Fruit fly (Drosophila melanogaster) Kc167 (cell line): ENCODE measurements around the gene CG10470.

Experiments
- Myc ChIP-seq: fragments of >200 bp; optimal IDR thresholded peaks from 2 replicates; lab custom pipeline; 2017; ENCODE audit warnings: missing external identifiers
- Sin3A ChIP-seq: fragments of >200 bp; optimal IDR thresholded peaks from 2 replicates; lab custom pipeline; 2018; ENCODE audit warnings: missing external identifiers
- h ChIP-seq: fragments of >200 bp; optimal IDR thresholded peaks from 3 replicates; lab custom pipeline; 2018; ENCODE audit warnings: missing external identifiers
- insv ChIP-seq: fragments of >200 bp; optimal IDR thresholded peaks from 3 replicates; lab custom pipeline; 2018; ENCODE audit warnings: missing external identifiers
- psq ChIP-seq: fragments of >200 bp; optimal IDR thresholded peaks from 2 replicates; lab custom pipeline; 2017; ENCODE audit warnings: missing external identifiers
- ttk ChIP-seq: sonication (Bioruptor generic); optimal IDR thresholded peaks from 2 replicates; lab custom pipeline; 2017; ENCODE audit warnings: missing external identifiers

CG10470 gene

DNA sequence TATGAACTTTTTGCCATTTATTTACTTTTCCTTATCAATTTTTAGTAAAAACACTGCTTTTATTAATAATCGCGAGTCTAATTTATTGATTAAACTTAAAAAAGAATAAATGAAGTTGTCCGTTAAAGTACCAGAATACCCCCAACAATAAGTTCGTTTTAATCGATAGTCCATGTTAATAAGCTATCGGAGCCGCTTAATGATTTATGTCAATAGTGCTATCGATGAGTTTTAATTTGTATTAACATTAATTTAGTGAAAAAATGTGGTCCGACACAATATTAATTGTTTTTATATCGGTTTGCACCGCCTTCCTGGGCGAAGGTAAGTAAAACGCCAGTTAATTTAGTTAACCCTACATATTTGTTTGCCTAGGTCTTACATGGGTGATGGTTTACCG, at the start of gene CG10470:
Gene CG10470 (plus strand): TSS at position 165 of the 400 bp plus-strand sequence.
- no peak for TF ChIP-seq insv (lab: Kevin White, UChicago)
- no peak for TF ChIP-seq Myc (lab: Kevin White, UChicago)
- TF ChIP-seq ttk (lab: Kevin White, UChicago): no peak
- no peak for TF ChIP-seq h (lab: Kevin White, UChicago)
- TF ChIP-seq psq (lab: Kevin White, UChicago): no peak
- TF ChIP-seq Sin3A (lab: Kevin White, UChicago): no peak

DNA sequence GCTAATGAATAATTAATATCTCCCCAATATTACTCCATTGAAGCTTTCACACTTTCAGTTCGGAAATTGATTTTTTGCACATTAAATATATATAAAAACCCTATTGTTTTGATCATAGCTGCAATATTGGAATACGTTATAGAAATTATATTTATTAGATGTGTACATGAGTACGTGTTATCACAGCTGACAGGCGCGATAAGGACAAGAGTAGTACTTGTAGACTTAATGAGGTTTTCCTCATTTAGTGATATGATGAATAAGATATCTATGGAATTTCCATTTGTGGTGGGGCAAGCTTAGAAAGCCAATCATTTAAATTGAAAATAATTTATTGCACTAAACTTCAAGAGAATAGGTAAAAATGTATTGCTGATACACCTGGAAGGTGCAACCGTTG, 46.4 kb upstream of the CG10470 start:
- TF ChIP-seq psq (lab: Kevin White, UChicago) (no peak), Sin3A (lab: Kevin White, UChicago) (no peak), Myc (lab: Kevin White, UChicago) (no peak), ttk (lab: Kevin White, UChicago) (no peak)

DNA sequence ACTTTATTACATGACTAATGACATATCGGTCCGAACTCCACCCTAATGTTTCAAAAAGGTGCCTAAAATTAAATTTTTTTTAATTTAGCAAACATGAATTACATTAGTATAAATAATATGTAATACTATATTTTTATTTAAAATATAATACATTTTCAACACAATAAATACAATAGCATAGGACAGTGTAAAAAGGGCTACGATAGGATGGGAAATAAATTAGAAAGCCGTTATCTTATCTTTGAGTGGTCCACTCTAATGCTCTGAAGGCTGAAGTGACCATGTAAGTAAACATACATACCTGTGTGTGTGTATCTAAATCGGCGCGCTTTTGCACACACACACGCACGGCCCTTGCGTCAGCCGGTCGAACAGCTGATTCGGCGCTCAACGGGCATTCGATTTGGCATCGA, 45.9 kb upstream of the CG10470 start, which contains the start of gene CG31793:
Gene CG31793 (plus strand): TSS at position 409 of the 413 bp plus-strand sequence.
- TF ChIP-seq psq (lab: Kevin White, UChicago) (no peak), h (lab: Kevin White, UChicago) (no peak), ttk (lab: Kevin White, UChicago) (no peak), Sin3A (lab: Kevin White, UChicago) (no peak), Myc (lab: Kevin White, UChicago) (no peak), insv (lab: Kevin White, UChicago) (no peak)

DNA sequence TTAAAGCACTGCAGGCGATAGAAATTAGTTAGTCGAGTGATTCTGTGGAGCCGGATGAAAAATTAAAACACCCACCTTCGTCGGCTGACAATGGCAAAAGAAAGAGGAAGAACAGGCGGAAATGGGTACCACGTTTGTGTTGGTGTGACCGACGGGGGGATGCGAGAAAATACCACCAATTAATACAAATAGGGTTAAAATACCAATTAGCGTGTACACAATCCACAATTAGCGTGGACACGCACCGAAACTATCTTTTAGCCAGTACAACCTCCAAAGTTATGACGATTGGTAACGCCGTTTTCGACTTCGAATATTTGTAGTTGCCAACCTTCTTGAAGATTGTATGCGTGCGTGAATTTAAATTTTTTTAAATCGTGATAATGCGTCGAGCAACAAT, 39.7 kb upstream of the CG10470 start, which contains the start of gene RpL30:
Gene RpL30 (minus strand): TSS at position 177 of the 400 bp plus-strand sequence.
- TF ChIP-seq Sin3A (lab: Kevin White, UChicago) (no peak), h (lab: Kevin White, UChicago) (no peak), insv (lab: Kevin White, UChicago) (no peak), ttk (lab: Kevin White, UChicago) (no peak), Myc (lab: Kevin White, UChicago) (no peak), psq (lab: Kevin White, UChicago) (no peak)

DNA sequence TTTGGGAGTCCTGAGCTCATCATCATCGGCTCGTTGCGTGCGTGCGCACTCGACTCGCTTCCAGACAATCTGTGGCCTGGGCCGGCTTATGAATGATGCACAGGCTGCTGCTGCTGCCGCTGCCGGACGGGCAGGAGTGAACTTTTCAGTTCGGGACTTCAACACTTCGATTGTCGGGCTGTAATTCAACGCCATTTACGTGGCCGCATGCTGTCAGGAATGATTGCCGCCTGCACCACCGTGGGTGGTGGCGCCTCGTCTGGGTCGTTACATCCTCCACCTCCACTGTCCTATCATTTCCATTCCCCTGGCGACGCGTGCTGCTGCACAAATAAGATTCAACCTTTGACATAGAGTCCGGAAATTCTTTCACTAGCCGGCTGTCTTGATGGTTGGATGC, 38.8 kb upstream of the CG10470 start:
- TF ChIP-seq h (lab: Kevin White, UChicago): no peak
- no peak for TF ChIP-seq ttk (lab: Kevin White, UChicago)
- no peak for TF ChIP-seq psq (lab: Kevin White, UChicago)
- TF ChIP-seq Myc (lab: Kevin White, UChicago): no peak
- no peak for TF ChIP-seq insv (lab: Kevin White, UChicago)
- no peak for TF ChIP-seq Sin3A (lab: Kevin White, UChicago)

DNA sequence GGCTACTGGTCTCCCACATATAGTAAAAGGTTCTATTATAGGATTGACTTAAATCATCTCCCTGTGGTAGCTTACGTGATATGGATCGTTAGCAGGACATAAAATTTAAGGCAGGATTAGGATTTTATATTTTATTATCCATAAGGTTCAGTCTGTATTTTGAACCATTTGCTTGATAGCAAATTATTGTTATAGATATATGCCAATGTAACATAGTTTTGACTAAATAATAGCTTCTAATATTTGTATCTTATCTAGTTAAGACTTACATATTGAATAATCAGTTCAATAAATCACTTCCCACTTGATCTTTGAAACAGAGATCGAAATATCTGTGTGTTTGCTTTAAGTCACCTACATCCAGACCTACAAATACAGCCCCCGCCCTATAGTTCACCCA, 38.3 kb upstream of the CG10470 start, which contains the start of gene robl37BC:
Gene robl37BC (plus strand): TSS at position 301 of the 400 bp plus-strand sequence.
- TF ChIP-seq insv (lab: Kevin White, UChicago): no peak
- no peak for TF ChIP-seq h (lab: Kevin White, UChicago)
- TF ChIP-seq ttk (lab: Kevin White, UChicago): no peak
- no peak for TF ChIP-seq psq (lab: Kevin White, UChicago)
- no peak for TF ChIP-seq Myc (lab: Kevin White, UChicago)
- no peak for TF ChIP-seq Sin3A (lab: Kevin White, UChicago)

DNA sequence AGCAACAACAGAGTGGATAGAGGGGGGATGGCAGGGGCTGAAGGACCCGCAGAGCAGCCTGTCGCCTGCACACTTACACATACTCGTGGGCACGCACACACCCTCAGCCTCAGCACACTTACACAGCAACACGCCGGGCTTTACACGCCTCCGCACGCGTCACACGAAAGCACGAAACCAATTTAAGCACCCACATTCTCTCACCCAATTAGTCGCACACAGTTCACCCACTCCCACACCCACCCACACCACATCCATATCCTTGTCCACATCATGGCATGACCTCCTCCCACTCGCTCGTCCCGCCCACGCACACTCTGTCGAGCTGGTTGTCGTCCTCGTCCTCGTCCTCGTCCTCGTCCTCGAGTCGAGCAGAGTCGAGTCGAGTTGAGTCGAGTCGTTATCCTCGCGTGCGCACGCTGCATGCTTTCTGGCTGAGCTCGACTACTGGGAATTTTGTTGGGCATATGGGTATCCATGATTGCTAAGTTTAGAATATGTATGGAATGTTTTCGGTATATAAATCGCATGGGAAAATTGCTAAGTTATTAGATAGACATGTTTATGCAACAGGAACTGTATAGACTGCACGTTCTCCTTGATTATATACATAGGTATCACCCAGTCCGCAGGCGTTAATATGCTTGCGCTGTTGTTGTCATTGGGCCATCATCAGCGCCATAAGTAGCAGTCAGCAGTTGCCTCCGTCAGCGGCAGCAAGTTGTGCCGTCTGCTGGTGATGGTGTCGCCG, 36.8 kb upstream of the CG10470 start:
- TF ChIP-seq psq (lab: Kevin White, UChicago): no peak
- TF ChIP-seq Sin3A (lab: Kevin White, UChicago): no peak
- no peak for TF ChIP-seq h (lab: Kevin White, UChicago)
- TF ChIP-seq insv (lab: Kevin White, UChicago): no peak
- no peak for TF ChIP-seq Myc (lab: Kevin White, UChicago)
- TF ChIP-seq ttk (lab: Kevin White, UChicago): no peak

DNA sequence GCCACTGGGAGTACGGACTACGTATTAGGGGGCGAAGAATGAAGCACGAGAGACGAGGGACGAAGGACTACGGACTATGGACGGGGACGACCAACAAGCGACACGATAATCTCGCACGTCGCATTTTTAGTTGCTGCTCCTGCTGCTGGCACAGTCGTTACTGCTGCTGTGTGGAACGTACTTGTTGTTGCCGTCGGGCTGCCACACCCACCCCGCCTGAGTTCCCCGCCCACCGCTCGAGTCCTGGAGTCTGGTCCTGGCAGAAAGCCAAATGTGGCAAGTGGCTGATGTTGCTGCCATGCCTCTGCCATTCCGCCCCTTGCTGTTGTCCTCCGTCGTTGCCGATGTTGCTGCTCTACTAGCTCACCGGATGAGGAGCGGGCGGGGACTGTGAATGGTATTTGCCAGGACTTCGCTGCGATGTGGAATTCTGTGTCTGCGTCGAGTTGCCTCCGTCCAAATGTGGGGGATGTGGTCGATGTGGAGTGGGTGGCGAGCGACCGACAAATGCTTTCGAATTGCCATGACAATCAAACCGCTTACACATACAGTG, 36.0 kb upstream of the CG10470 start:
- TF ChIP-seq ttk (lab: Kevin White, UChicago): no peak
- TF ChIP-seq psq (lab: Kevin White, UChicago): no peak
- TF ChIP-seq h (lab: Kevin White, UChicago): no peak
- no peak for TF ChIP-seq Myc (lab: Kevin White, UChicago)
- no peak for TF ChIP-seq Sin3A (lab: Kevin White, UChicago)
- TF ChIP-seq insv (lab: Kevin White, UChicago): no peak

DNA sequence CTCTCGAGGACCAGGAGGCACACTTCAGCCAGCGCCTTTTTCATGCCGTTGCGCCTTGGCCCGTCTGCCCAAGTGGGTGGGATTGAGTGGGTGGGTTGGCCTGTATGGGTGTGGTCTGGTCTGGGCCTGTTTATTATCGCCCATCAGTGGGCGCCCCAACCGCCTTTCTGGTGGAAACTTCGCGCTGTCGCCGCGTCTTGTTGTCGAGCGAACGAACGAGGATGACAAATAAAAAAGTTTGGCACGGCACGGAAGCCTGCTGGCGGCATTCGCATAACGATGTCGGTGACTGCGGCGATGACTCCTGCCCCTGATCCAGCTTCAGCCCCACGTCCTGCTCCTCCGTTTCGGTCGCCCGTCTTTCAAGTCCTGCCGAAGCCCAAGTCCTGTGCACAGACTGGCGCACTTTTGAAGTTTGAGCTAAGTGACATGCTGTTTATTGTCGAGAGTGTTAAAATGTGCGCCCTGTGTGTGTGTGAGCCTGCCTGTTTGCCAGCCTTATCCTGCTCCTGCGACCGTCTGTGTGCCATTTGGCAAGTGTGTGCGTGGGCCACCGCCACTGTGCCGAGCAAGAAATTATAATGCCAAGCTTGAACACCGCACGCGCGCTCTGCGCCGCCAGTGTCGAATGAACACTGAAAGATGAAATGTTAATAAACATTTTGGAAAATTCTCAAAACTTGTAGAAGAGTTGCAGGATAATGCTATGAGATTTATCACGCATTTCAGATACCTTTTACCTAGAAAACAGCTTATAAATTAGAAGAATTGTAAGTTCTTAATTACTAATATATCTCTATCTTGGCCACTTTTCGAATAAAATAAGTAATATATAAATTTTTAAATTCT, 34.6 kb upstream of the CG10470 start:
- no peak for TF ChIP-seq Myc (lab: Kevin White, UChicago)
- no peak for TF ChIP-seq Sin3A (lab: Kevin White, UChicago)
- no peak for TF ChIP-seq insv (lab: Kevin White, UChicago)
- TF ChIP-seq ttk (lab: Kevin White, UChicago): no peak
- TF ChIP-seq psq (lab: Kevin White, UChicago): no peak
- no peak for TF ChIP-seq h (lab: Kevin White, UChicago)

DNA sequence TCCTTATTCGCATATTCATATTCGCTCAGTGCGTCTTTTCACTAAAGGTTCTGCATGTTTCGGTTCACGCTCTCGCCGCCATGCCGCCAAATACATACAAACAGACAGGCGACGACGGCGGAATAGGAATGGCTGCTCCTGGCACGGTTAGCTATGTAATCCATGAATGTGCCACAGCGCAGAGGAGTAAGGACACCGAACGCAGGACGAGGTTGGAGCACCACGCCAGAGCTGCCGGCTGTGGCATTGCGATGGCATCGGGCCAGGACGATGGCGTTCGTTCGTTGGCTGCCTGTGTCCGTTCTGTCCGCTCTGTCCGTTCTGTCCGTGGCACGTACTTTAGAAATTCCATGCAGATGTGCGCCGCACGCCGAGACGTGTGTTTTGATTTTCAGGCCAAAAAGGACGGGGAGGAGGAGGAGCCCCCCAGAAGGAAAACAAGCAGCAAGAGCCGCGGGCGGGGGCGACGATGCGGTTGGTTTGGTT, 34.0 kb upstream of the CG10470 start:
- TF ChIP-seq ttk (lab: Kevin White, UChicago) (no peak), Myc (lab: Kevin White, UChicago) (no peak), insv (lab: Kevin White, UChicago) (no peak), h (lab: Kevin White, UChicago) (no peak), Sin3A (lab: Kevin White, UChicago) (no peak), psq (lab: Kevin White, UChicago) (no peak)
